Worm (Caenorhabditis elegans) whole organism, L1 larva: Measurements from ENCODE around the gene erd-2.2.
A peak's percentile ranks its signal among the peaks of the same experiment; 100 is the strongest.

ENCODE experiments used
- C04F5.9 ChIP-seq: sonication (generic microtip); optimal IDR thresholded peaks from 2 replicates; lab custom pipeline; 2016; ENCODE audit warnings: missing genetic modification characterization, missing compliant biosample characterization
- F16B12.6 ChIP-seq: fragments of 150-350 bp; optimal IDR thresholded peaks from 2 replicates; lab custom pipeline; 2014; ENCODE audit warnings: missing biosample characterization, missing genetic modification characterization
- Y116A8C.19 ChIP-seq: sonication (generic microtip); optimal IDR thresholded peaks from 2 replicates; lab custom pipeline; 2016; ENCODE audit warnings: missing compliant biosample characterization, missing genetic modification characterization, borderline replicate concordance
- aly-2 ChIP-seq: fragments of 150-350 bp; optimal IDR thresholded peaks from 2 replicates; lab custom pipeline; 2014; ENCODE audit warnings: missing biosample characterization, missing genetic modification characterization
- ama-1 ChIP-seq: fragments of 150-350 bp; optimal IDR thresholded peaks from 2 replicates; lab custom pipeline; 2014
- blmp-1 ChIP-seq: fragments of 150-350 bp; optimal IDR thresholded peaks from 2 replicates; lab custom pipeline; 2014; ENCODE audit warnings: missing biosample characterization, missing genetic modification characterization
- ceh-63 ChIP-seq: fragments of 200-800 bp; sonication (Bioruptor generic); optimal IDR thresholded peaks from 2 replicates; lab custom pipeline; 2018; ENCODE audit warnings: mild to moderate bottlenecking, missing genetic modification characterization, missing compliant biosample characterization
- ceh-82 ChIP-seq, 3 experiments: fragments of 150-350 bp in 1 of 3; sonication (generic microtip) in 2 of 3; optimal IDR thresholded peaks; 2 replicates each; lab custom pipeline; 2014 to 2017; ENCODE audit warnings: missing biosample characterization in 3 of 3, missing genetic modification characterization in 3 of 3
- dpl-1 ChIP-seq, 3 experiments: fragments of 150-350 bp in 2 of 3; sonication (generic microtip) in 1 of 3; optimal IDR thresholded peaks; 2 replicates each; lab custom pipeline; 2014 to 2017; ENCODE audit warnings: missing biosample characterization in 3 of 3, missing genetic modification characterization in 3 of 3, missing genetic modification reagents in 3 of 3
- dsc-1 ChIP-seq: sonication (generic microtip); optimal IDR thresholded peaks from 2 replicates; lab custom pipeline; 2016; ENCODE audit warnings: mild to moderate bottlenecking, missing genetic modification characterization, missing compliant biosample characterization
- efl-1 ChIP-seq, 4 experiments: fragments of 150-350 bp; optimal IDR thresholded peaks in 3 of 4; peaks in 1 of 4; 1 replicate in 1 of 4; 2 replicates in 3 of 4; lab custom pipeline; 2014; ENCODE audit warnings: missing biosample characterization in 2 of 4, missing genetic modification characterization in 2 of 4, missing genetic modification reagents in 2 of 4
- efl-3 ChIP-seq: fragments of 200-800 bp; sonication (Bioruptor generic); optimal IDR thresholded peaks from 2 replicates; lab custom pipeline; 2018; ENCODE audit warnings: mild to moderate bottlenecking, missing genetic modification characterization, missing compliant biosample characterization
- egl-13 ChIP-seq: sonication (generic microtip); optimal IDR thresholded peaks from 2 replicates; lab custom pipeline; 2016; ENCODE audit warnings: missing genotype, missing genetic modification reagents, missing genetic modification characterization, missing compliant biosample characterization
- elt-2 ChIP-seq: sonication (generic microtip); optimal IDR thresholded peaks from 2 replicates; lab custom pipeline; 2016; ENCODE audit warnings: missing genetic modification characterization, mild to moderate bottlenecking, inconsistent platforms, missing compliant biosample characterization, missing genetic modification reagents
- elt-3 ChIP-seq, 6 experiments: fragments of 150-350 bp in 1 of 6; sonication (generic microtip); optimal IDR thresholded peaks; 2 replicates each; lab custom pipeline; 2017 to 2018; ENCODE audit warnings: missing biosample characterization in 6 of 6, missing genetic modification characterization in 6 of 6, inconsistent platforms in 1 of 6
- ets-5 ChIP-seq: fragments of 200-800 bp; sonication (Bioruptor generic); IDR thresholded peaks from 2 replicates; pipeline ENCODE4 v1.3.6; 2022; ENCODE audit warnings: missing genetic modification characterization, missing compliant biosample characterization
- fkh-4 ChIP-seq: sonication (generic microtip); optimal IDR thresholded peaks from 2 replicates; lab custom pipeline; 2016; ENCODE audit warnings: missing compliant biosample characterization, missing genetic modification characterization, borderline replicate concordance
- fos-1 ChIP-seq: fragments of 150-350 bp; optimal IDR thresholded peaks from 2 replicates; lab custom pipeline; 2014; ENCODE audit warnings: missing biosample characterization, missing genetic modification characterization
- grh-1 ChIP-seq: fragments of 200-800 bp; sonication (Bioruptor generic); IDR thresholded peaks from 2 replicates; pipeline ENCODE4 v1.3.6; 2022; ENCODE audit warnings: missing genetic modification reagents, missing genetic modification characterization, missing compliant biosample characterization
- hpl-2 ChIP-seq: fragments of 150-350 bp; optimal IDR thresholded peaks from 2 replicates; lab custom pipeline; 2014; ENCODE audit warnings: missing biosample characterization, missing genetic modification reagents, missing genetic modification characterization
- irx-1 ChIP-seq: sonication (generic microtip); optimal IDR thresholded peaks from 2 replicates; lab custom pipeline; 2016; ENCODE audit warnings: missing genetic modification characterization, missing compliant biosample characterization
- jun-1 ChIP-seq: fragments of 150-350 bp; optimal IDR thresholded peaks from 2 replicates; lab custom pipeline; 2014; ENCODE audit warnings: missing biosample characterization, missing genetic modification reagents, missing genetic modification characterization
- lin-13 ChIP-seq: fragments of 150-350 bp; optimal IDR thresholded peaks from 2 replicates; lab custom pipeline; 2014; ENCODE audit warnings: missing biosample characterization, missing genetic modification reagents, missing genetic modification characterization
- lin-14 ChIP-seq: fragments of 200-800 bp; sonication (Bioruptor generic); optimal IDR thresholded peaks from 2 replicates; lab custom pipeline; 2018; ENCODE audit warnings: mild to moderate bottlenecking, missing genetic modification characterization, moderate library complexity, missing compliant biosample characterization
- lin-35 ChIP-seq, 2 experiments: fragments of 150-350 bp; optimal IDR thresholded peaks; 2 replicates each; lab custom pipeline; 2014; ENCODE audit warnings: missing biosample characterization in 2 of 2, missing genetic modification characterization in 2 of 2, missing genetic modification reagents in 2 of 2
- lin-39 ChIP-seq: fragments of 150-350 bp; optimal IDR thresholded peaks from 2 replicates; lab custom pipeline; 2014; ENCODE audit warnings: missing biosample characterization, missing genetic modification reagents, missing genetic modification characterization
- lsy-2 ChIP-seq, 2 experiments: fragments of 150-350 bp; optimal IDR thresholded peaks; 2 replicates each; lab custom pipeline; 2014; ENCODE audit warnings: missing biosample characterization in 2 of 2, missing genetic modification characterization in 2 of 2
- mab-9 ChIP-seq: fragments of 200-800 bp; sonication (Bioruptor generic); IDR thresholded peaks from 2 replicates; pipeline ENCODE4 v1.3.6; 2022; ENCODE audit warnings: missing genetic modification reagents, missing genetic modification characterization, missing compliant biosample characterization
- nhr-11 ChIP-seq: fragments of 150-350 bp; optimal IDR thresholded peaks from 2 replicates; lab custom pipeline; 2014; ENCODE audit warnings: missing biosample characterization, missing genetic modification characterization
- nhr-12 ChIP-seq: sonication (generic microtip); optimal IDR thresholded peaks from 2 replicates; lab custom pipeline; 2017; ENCODE audit warnings: missing biosample characterization, missing genetic modification characterization
- nhr-237 ChIP-seq: fragments of 150-350 bp; optimal IDR thresholded peaks from 2 replicates; lab custom pipeline; 2014; ENCODE audit warnings: missing biosample characterization, missing genetic modification characterization
- nhr-28 ChIP-seq: fragments of 150-350 bp; optimal IDR thresholded peaks from 2 replicates; lab custom pipeline; 2014; ENCODE audit warnings: missing biosample characterization, missing genetic modification characterization
- nhr-47 ChIP-seq: sonication (generic microtip); optimal IDR thresholded peaks from 2 replicates; lab custom pipeline; 2016; ENCODE audit warnings: mild to moderate bottlenecking, missing genetic modification characterization, moderate library complexity, missing compliant biosample characterization
- nhr-71 ChIP-seq: sonication (generic microtip); optimal IDR thresholded peaks from 2 replicates; lab custom pipeline; 2016; ENCODE audit warnings: mild to moderate bottlenecking, missing genetic modification characterization, moderate library complexity, missing compliant biosample characterization
- nhr-77 ChIP-seq: fragments of 150-350 bp; optimal IDR thresholded peaks from 2 replicates; lab custom pipeline; 2014; ENCODE audit warnings: missing biosample characterization, missing genetic modification characterization
- pag-3 ChIP-seq: sonication (generic microtip); optimal IDR thresholded peaks from 2 replicates; lab custom pipeline; 2017; ENCODE audit warnings: missing genetic modification characterization, mild to moderate bottlenecking, missing compliant biosample characterization, antibody characterized with exemption, borderline replicate concordance; ENCODE audit not compliant: insufficient read depth
- pax-3 ChIP-seq: fragments of 200-800 bp; sonication (Bioruptor generic); optimal IDR thresholded peaks from 2 replicates; lab custom pipeline; 2018; ENCODE audit warnings: mild to moderate bottlenecking, missing genetic modification characterization, moderate library complexity, missing compliant biosample characterization
- skn-1 ChIP-seq: fragments of 150-350 bp; optimal IDR thresholded peaks from 2 replicates; lab custom pipeline; 2014; ENCODE audit warnings: missing biosample characterization, missing genetic modification characterization
- snpc-4 ChIP-seq: fragments of 150-350 bp; optimal IDR thresholded peaks from 2 replicates; lab custom pipeline; 2014; ENCODE audit warnings: missing biosample characterization, missing genetic modification characterization
- sox-4 ChIP-seq: sonication (generic microtip); optimal IDR thresholded peaks from 2 replicates; lab custom pipeline; 2016; ENCODE audit warnings: missing genetic modification characterization, missing compliant biosample characterization
- sptf-1 ChIP-seq: fragments of 150-350 bp; optimal IDR thresholded peaks from 2 replicates; lab custom pipeline; 2014; ENCODE audit warnings: missing biosample characterization, missing genetic modification characterization
- tbx-2 ChIP-seq: sonication (generic microtip); optimal IDR thresholded peaks from 2 replicates; lab custom pipeline; 2016; ENCODE audit warnings: missing genetic modification characterization, missing compliant biosample characterization
- unc-130 ChIP-seq: fragments of 150-350 bp; optimal IDR thresholded peaks from 2 replicates; lab custom pipeline; 2017; ENCODE audit warnings: missing biosample characterization, missing genetic modification characterization, inconsistent platforms
- unc-62 ChIP-seq: fragments of 150-350 bp; optimal IDR thresholded peaks from 2 replicates; lab custom pipeline; 2014; ENCODE audit warnings: missing biosample characterization, missing genetic modification reagents, missing genetic modification characterization
- xbp-1 ChIP-seq: sonication (generic microtip); optimal IDR thresholded peaks from 2 replicates; lab custom pipeline; 2016; ENCODE audit warnings: missing genetic modification characterization, missing compliant biosample characterization
- zag-1 ChIP-seq: fragments of 150-350 bp; optimal IDR thresholded peaks from 2 replicates; lab custom pipeline; 2014; ENCODE audit warnings: missing biosample characterization, missing genetic modification characterization
- zip-4 ChIP-seq: fragments of 200-800 bp; sonication (Bioruptor generic); optimal IDR thresholded peaks from 2 replicates; lab custom pipeline; 2018; ENCODE audit warnings: mild to moderate bottlenecking, missing genetic modification characterization, moderate library complexity, missing compliant biosample characterization
- ztf-11 ChIP-seq, 2 experiments: sonication (generic microtip); optimal IDR thresholded peaks; 2 replicates each; lab custom pipeline; 2016 to 2017; ENCODE audit warnings: missing genetic modification characterization in 2 of 2, missing biosample characterization in 1 of 2, missing compliant biosample characterization in 1 of 2
- ztf-4 ChIP-seq: fragments of 150-350 bp; optimal IDR thresholded peaks from 2 replicates; lab custom pipeline; 2014; ENCODE audit warnings: missing biosample characterization, missing genetic modification characterization

erd-2.2 gene

DNA sequence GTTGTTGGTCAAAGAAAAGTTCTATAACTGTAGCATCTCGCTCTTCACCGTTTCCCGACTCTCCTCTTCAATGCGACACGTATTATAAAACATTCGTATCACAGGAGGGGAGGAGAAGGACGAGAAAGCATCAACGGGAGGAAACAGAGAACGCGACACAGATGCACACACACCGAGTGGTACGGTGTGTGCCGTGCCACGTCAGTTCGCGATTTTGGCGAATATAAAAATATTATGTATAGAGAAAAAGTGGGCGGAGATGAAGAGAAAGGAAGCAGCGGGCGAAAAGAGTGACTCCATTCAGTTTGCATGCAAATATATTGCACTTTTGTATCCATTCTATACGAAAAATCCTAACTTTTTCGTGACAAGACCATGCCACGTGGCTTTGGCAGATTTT is 7.9 kb downstream of the erd-2.2 start:
- TF ChIP-seq hpl-2 (GFP tag; lab: Kevin White, UChicago) (no peak), elt-2 (peak; percentile 14)

DNA sequence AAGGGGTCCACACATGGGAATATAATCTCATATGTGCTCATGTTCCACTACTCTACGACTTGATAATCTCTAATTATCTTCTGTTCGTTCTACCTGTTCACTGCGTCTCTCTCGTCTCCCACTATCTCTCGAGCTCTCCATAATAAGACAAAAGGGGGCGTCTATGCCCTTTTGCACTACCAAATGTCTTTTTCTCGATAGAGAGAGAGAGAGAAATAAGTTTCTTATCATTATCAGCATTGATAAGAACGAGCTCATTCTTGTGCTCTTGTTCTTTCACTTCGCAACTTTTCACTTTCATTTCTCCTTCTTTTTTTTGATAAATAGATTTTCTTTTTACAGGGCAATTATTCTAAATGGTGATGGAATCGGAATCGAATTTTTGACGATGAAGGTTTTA is 9.1 kb downstream of the erd-2.2 start:
- TF ChIP-seq efl-1 (optimal IDR thresholded peaks at IDR 0.05; lab: Kevin White, UChicago) (no peak), efl-1 (GFP tag; optimal IDR thresholded peaks at IDR 0.05 in 1 of 2; lab: Kevin White, UChicago) (peak in 1 of 2 experiments; percentile 55), F16B12.6 (tag; lab: Kevin White, UChicago) (no peak), lin-35 (GFP tag; optimal IDR thresholded peaks at IDR 0.05; lab: Kevin White, UChicago) (peak in 1 of 2 experiments; percentile 31), elt-2 (peak; percentile 34)

DNA sequence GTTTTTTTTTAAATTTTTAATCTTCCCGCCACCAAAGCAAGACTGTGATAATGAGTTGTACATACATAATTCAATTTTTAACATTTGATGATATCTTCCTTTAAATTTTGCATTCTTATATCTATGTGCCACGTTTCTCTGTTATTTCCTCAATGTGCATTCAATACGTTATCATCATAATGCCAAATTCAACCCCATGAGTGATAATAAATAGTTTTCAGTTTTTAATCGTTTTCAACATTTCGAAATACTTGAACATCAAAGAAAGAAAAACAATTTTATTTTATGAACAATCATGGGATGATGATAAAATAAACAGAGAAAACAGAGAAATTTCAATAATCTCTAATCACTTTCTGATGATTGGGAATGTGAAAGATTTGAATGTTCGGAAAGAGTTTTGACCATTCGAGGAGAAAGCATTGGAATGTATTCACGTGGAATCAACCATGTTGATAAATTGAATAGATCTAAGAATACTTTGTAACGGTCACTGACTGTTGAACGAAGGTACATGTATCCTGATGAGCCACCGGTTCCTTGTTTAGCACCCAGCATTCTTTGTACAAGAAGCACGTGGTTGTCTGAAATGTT is 10.6 kb downstream of the erd-2.2 start:
- no peak for TF ChIP-seq mab-9 (GFP tag; lab: Robert Waterston, UW)
- TF ChIP-seq pax-3 (tag; lab: Kevin White, UChicago) = peak; percentile 9
- TF ChIP-seq F16B12.6 (tag; lab: Kevin White, UChicago) = no peak
- no peak for TF ChIP-seq zip-4 (GFP tag; lab: Kevin White, UChicago)
- no peak for TF ChIP-seq efl-3 (GFP tag; lab: Kevin White, UChicago)
- no peak for TF ChIP-seq skn-1 (tag; lab: Kevin White, UChicago)
- TF ChIP-seq fkh-4 (tag; lab: Kevin White, UChicago) = no peak
- no peak for TF ChIP-seq ceh-63 (GFP tag; lab: Kevin White, UChicago)
- TF ChIP-seq lin-14 (GFP tag; lab: Kevin White, UChicago) = peak; percentile 16
- TF ChIP-seq snpc-4 = no peak
- no peak for TF ChIP-seq nhr-11
- no peak for TF ChIP-seq Y116A8C.19 (tag; lab: Kevin White, UChicago)
- TF ChIP-seq aly-2 = no peak
- peak; percentile 11 for TF ChIP-seq ztf-4 (tag; lab: Kevin White, UChicago)
- TF ChIP-seq nhr-71 = peak; percentile 59
- TF ChIP-seq lin-13 (GFP tag; lab: Kevin White, UChicago) = no peak
- peak; percentile 12 for TF ChIP-seq nhr-47 (tag; lab: Kevin White, UChicago)
- no peak for TF ChIP-seq nhr-12
- TF ChIP-seq dsc-1 (tag; lab: Kevin White, UChicago) = no peak
- TF ChIP-seq ceh-82 (tag; optimal IDR thresholded peaks at IDR 0.05; lab: Kevin White, UChicago) = no peak
- TF ChIP-seq grh-1 = no peak
- TF ChIP-seq C04F5.9 = no peak
- peak in 1 of 2 experiments; percentile 34 for TF ChIP-seq lsy-2 (tag; optimal IDR thresholded peaks at IDR 0.05; lab: Kevin White, UChicago)
- TF ChIP-seq nhr-28 = no peak
- no peak for TF ChIP-seq sox-4
- TF ChIP-seq tbx-2 (tag; lab: Kevin White, UChicago) = no peak
- no peak for TF ChIP-seq jun-1 (tag; lab: Kevin White, UChicago)
- peak; percentile 43 for TF ChIP-seq ama-1 (lab: Kevin White, UChicago)
- no peak for TF ChIP-seq blmp-1 (tag; lab: Kevin White, UChicago)
- TF ChIP-seq pag-3 (tag; lab: Kevin White, UChicago) = no peak
- TF ChIP-seq irx-1 (tag; lab: Kevin White, UChicago) = no peak
- TF ChIP-seq xbp-1 (tag; lab: Kevin White, UChicago) = no peak
- TF ChIP-seq fos-1 (tag; lab: Kevin White, UChicago) = no peak
- TF ChIP-seq dpl-1 (GFP tag; optimal IDR thresholded peaks at IDR 0.05; lab: Kevin White, UChicago) = no peak
- TF ChIP-seq lin-39 (tag; lab: Kevin White, UChicago) = no peak
- no peak for TF ChIP-seq elt-3 (tag; optimal IDR thresholded peaks at IDR 0.05; lab: Kevin White, UChicago)
- no peak for TF ChIP-seq unc-130
- TF ChIP-seq nhr-77 (tag; lab: Kevin White, UChicago) = no peak
- no peak for TF ChIP-seq zag-1
- TF ChIP-seq ets-5 = no peak
- no peak for TF ChIP-seq ztf-11 (tag; optimal IDR thresholded peaks at IDR 0.05; lab: Kevin White, UChicago)
- TF ChIP-seq egl-13 = no peak
- no peak for TF ChIP-seq sptf-1 (tag; lab: Kevin White, UChicago)
- TF ChIP-seq nhr-237 (tag; lab: Kevin White, UChicago) = no peak
- no peak for TF ChIP-seq unc-62 (GFP tag; lab: Kevin White, UChicago)
